Worm (Caenorhabditis elegans) whole organism, late embryonic: Measurements from ENCODE around the gene wapl-1.

Source experiments
- C08G9.2 ChIP-seq: sonication (generic microtip); optimal IDR thresholded peaks from 2 replicates; lab custom pipeline; 2016; ENCODE audit warnings: mild to moderate bottlenecking, missing genetic modification characterization, moderate library complexity, missing compliant biosample characterization
- C38D4.7 ChIP-seq: fragments of 200-800 bp; sonication (Bioruptor generic); optimal IDR thresholded peaks from 2 replicates; lab custom pipeline; 2018; ENCODE audit warnings: mild to moderate bottlenecking, missing genetic modification characterization, moderate library complexity, missing compliant biosample characterization
- Y22D7AL.16 ChIP-seq: sonication (generic microtip); optimal IDR thresholded peaks from 2 replicates; lab custom pipeline; 2016; ENCODE audit warnings: missing genetic modification characterization, missing compliant biosample characterization
- ahr-1 ChIP-seq: sonication (generic microtip); optimal IDR thresholded peaks from 2 replicates; lab custom pipeline; 2016; ENCODE audit warnings: missing genetic modification characterization, missing compliant biosample characterization
- ceh-18 ChIP-seq: sonication (generic microtip); optimal IDR thresholded peaks from 2 replicates; lab custom pipeline; 2016; ENCODE audit warnings: missing genetic modification characterization, missing compliant biosample characterization
- ceh-2 ChIP-seq: sonication (generic microtip); optimal IDR thresholded peaks from 2 replicates; lab custom pipeline; 2016; ENCODE audit warnings: missing genotype, missing genetic modification characterization, missing compliant biosample characterization
- ceh-22 ChIP-seq: sonication (generic microtip); optimal IDR thresholded peaks from 2 replicates; lab custom pipeline; 2017; ENCODE audit warnings: missing biosample characterization, missing genetic modification characterization
- ceh-24 ChIP-seq: sonication (generic microtip); optimal IDR thresholded peaks from 2 replicates; lab custom pipeline; 2016; ENCODE audit warnings: mild to moderate bottlenecking, missing genetic modification characterization, missing compliant biosample characterization
- ceh-30 ChIP-seq: fragments of 150-350 bp; optimal IDR thresholded peaks from 2 replicates; lab custom pipeline; 2014; ENCODE audit warnings: missing biosample characterization, missing genetic modification characterization
- ceh-34 ChIP-seq: sonication (generic microtip); optimal IDR thresholded peaks from 2 replicates; lab custom pipeline; 2016; ENCODE audit warnings: mild to moderate bottlenecking, missing genetic modification characterization, missing compliant biosample characterization
- ceh-45 ChIP-seq: fragments of 200-800 bp; sonication (Bioruptor generic); IDR thresholded peaks from 2 replicates; pipeline ENCODE4 v1.3.6; 2022; ENCODE audit warnings: missing genetic modification reagents, missing genetic modification characterization, missing compliant biosample characterization
- che-1 ChIP-seq: sonication (generic microtip); optimal IDR thresholded peaks from 2 replicates; lab custom pipeline; 2016; ENCODE audit warnings: mild to moderate bottlenecking, missing genetic modification characterization, missing compliant biosample characterization
- elt-2 ChIP-seq: sonication (generic microtip); optimal IDR thresholded peaks from 2 replicates; lab custom pipeline; 2016; ENCODE audit warnings: missing genetic modification reagents, missing genetic modification characterization, missing compliant biosample characterization
- elt-4 ChIP-seq: sonication (generic microtip); optimal IDR thresholded peaks from 2 replicates; lab custom pipeline; 2016; ENCODE audit warnings: missing genetic modification characterization, missing compliant biosample characterization
- ets-4 ChIP-seq: sonication (generic microtip); optimal IDR thresholded peaks from 2 replicates; lab custom pipeline; 2016; ENCODE audit warnings: missing genetic modification characterization, missing compliant biosample characterization
- eyg-1 ChIP-seq: sonication (generic microtip); optimal IDR thresholded peaks from 2 replicates; lab custom pipeline; 2016; ENCODE audit warnings: missing genotype, missing genetic modification characterization, missing compliant biosample characterization
- fax-1 ChIP-seq: sonication (generic microtip); optimal IDR thresholded peaks from 2 replicates; lab custom pipeline; 2016; ENCODE audit warnings: missing genotype, missing genetic modification characterization, missing compliant biosample characterization
- fkh-10 ChIP-seq: fragments of 150-350 bp; optimal IDR thresholded peaks from 2 replicates; lab custom pipeline; 2014; ENCODE audit warnings: missing biosample characterization, missing genetic modification reagents, missing genetic modification characterization
- fkh-6 ChIP-seq: sonication (generic microtip); optimal IDR thresholded peaks from 2 replicates; lab custom pipeline; 2016; ENCODE audit warnings: missing genetic modification characterization, missing compliant biosample characterization
- gmeb-2 ChIP-seq: sonication (generic microtip); optimal IDR thresholded peaks from 2 replicates; lab custom pipeline; 2016; ENCODE audit warnings: missing genetic modification characterization, inconsistent platforms, missing compliant biosample characterization
- hlh-13 ChIP-seq: fragments of 200-800 bp; sonication (Bioruptor generic); optimal IDR thresholded peaks from 2 replicates; lab custom pipeline; 2018; ENCODE audit warnings: mild to moderate bottlenecking, missing genetic modification characterization, missing compliant biosample characterization
- hlh-15 ChIP-seq: sonication (generic microtip); optimal IDR thresholded peaks from 2 replicates; lab custom pipeline; 2016; ENCODE audit warnings: missing genetic modification characterization, missing compliant biosample characterization
- hlh-30 ChIP-seq: sonication (generic microtip); optimal IDR thresholded peaks from 2 replicates; lab custom pipeline; 2017; ENCODE audit warnings: antibody characterized with exemption, missing genetic modification characterization, missing compliant biosample characterization; ENCODE audit not compliant: insufficient read depth
- hlh-6 ChIP-seq: sonication (generic microtip); optimal IDR thresholded peaks from 2 replicates; lab custom pipeline; 2016; ENCODE audit warnings: missing genotype, missing genetic modification characterization, missing compliant biosample characterization
- hlh-8 ChIP-seq: sonication (generic microtip); optimal IDR thresholded peaks from 2 replicates; lab custom pipeline; 2016; ENCODE audit warnings: missing genotype, missing genetic modification characterization, missing compliant biosample characterization
- lin-11 ChIP-seq: fragments of 200-800 bp; sonication (Bioruptor generic); optimal IDR thresholded peaks from 2 replicates; lab custom pipeline; 2018; ENCODE audit warnings: mild to moderate bottlenecking, missing genetic modification characterization, missing compliant biosample characterization
- madf-2 ChIP-seq: sonication (generic microtip); optimal IDR thresholded peaks from 2 replicates; lab custom pipeline; 2017; ENCODE audit warnings: missing genetic modification characterization, missing compliant biosample characterization
- nfya-1 ChIP-seq: sonication (generic microtip); optimal IDR thresholded peaks from 2 replicates; lab custom pipeline; 2017; ENCODE audit warnings: missing genetic modification characterization, mild to moderate bottlenecking, missing compliant biosample characterization, antibody characterized with exemption, moderate library complexity
- nhr-232 ChIP-seq: sonication (generic microtip); optimal IDR thresholded peaks from 2 replicates; lab custom pipeline; 2016; ENCODE audit warnings: missing genetic modification characterization, missing compliant biosample characterization
- npax-4 ChIP-seq: sonication (generic microtip); optimal IDR thresholded peaks from 2 replicates; lab custom pipeline; 2016; ENCODE audit warnings: missing genetic modification characterization, missing compliant biosample characterization
- odd-2 ChIP-seq: sonication (generic microtip); optimal IDR thresholded peaks from 2 replicates; lab custom pipeline; 2017; ENCODE audit warnings: antibody characterized with exemption, mild to moderate bottlenecking, missing genetic modification characterization, missing compliant biosample characterization
- pag-3 ChIP-seq: sonication (generic microtip); optimal IDR thresholded peaks from 2 replicates; lab custom pipeline; 2016; ENCODE audit warnings: missing compliant biosample characterization, missing genetic modification characterization, borderline replicate concordance
- pat-9 ChIP-seq: fragments of 200-800 bp; sonication (Bioruptor generic); optimal IDR thresholded peaks from 2 replicates; lab custom pipeline; 2018; ENCODE audit warnings: mild to moderate bottlenecking, missing genetic modification characterization, moderate library complexity, missing compliant biosample characterization
- pha-2 ChIP-seq: sonication (generic microtip); optimal IDR thresholded peaks from 2 replicates; lab custom pipeline; 2017; ENCODE audit warnings: mild to moderate bottlenecking, missing genetic modification characterization, missing compliant biosample characterization
- pha-4 ChIP-seq: fragments of 150-350 bp; optimal IDR thresholded peaks from 2 replicates; lab custom pipeline; 2018; ENCODE audit warnings: missing biosample characterization, missing genetic modification reagents, missing genetic modification characterization
- pqm-1 ChIP-seq: sonication (generic microtip); optimal IDR thresholded peaks from 2 replicates; lab custom pipeline; 2016; ENCODE audit warnings: missing genetic modification characterization, missing compliant biosample characterization
- rnt-1 ChIP-seq: sonication (generic microtip); optimal IDR thresholded peaks from 2 replicates; lab custom pipeline; 2016; ENCODE audit warnings: missing genetic modification characterization, missing compliant biosample characterization
- sdc-2 ChIP-seq: sonication (generic microtip); optimal IDR thresholded peaks from 2 replicates; lab custom pipeline; 2016; ENCODE audit warnings: missing genotype, missing genetic modification characterization, missing compliant biosample characterization
- sox-2 ChIP-seq: fragments of 200-800 bp; sonication (Bioruptor generic); IDR thresholded peaks from 2 replicates; pipeline ENCODE4 v1.3.6; 2022; ENCODE audit warnings: missing genetic modification reagents, missing genetic modification characterization, missing compliant biosample characterization
- sox-4 ChIP-seq: sonication (generic microtip); optimal IDR thresholded peaks from 2 replicates; lab custom pipeline; 2017; ENCODE audit warnings: mild to moderate bottlenecking, missing genetic modification characterization, inconsistent platforms, missing compliant biosample characterization
- syd-9 ChIP-seq: sonication (generic microtip); optimal IDR thresholded peaks from 2 replicates; lab custom pipeline; 2016; ENCODE audit warnings: mild to moderate bottlenecking, missing genetic modification characterization, moderate library complexity, missing compliant biosample characterization
- tbx-2 ChIP-seq: sonication (generic microtip); optimal IDR thresholded peaks from 2 replicates; lab custom pipeline; 2016; ENCODE audit warnings: missing genetic modification characterization, missing compliant biosample characterization
- tbx-7 ChIP-seq: sonication (generic microtip); optimal IDR thresholded peaks from 2 replicates; lab custom pipeline; 2016; ENCODE audit warnings: missing genotype, missing genetic modification characterization, missing compliant biosample characterization
- ttx-3 ChIP-seq: sonication (generic microtip); optimal IDR thresholded peaks from 2 replicates; lab custom pipeline; 2016; ENCODE audit warnings: missing genetic modification reagents, missing genetic modification characterization, missing compliant biosample characterization
- unc-42 ChIP-seq: sonication (generic microtip); optimal IDR thresholded peaks from 2 replicates; lab custom pipeline; 2016; ENCODE audit warnings: missing genotype, missing genetic modification characterization, missing compliant biosample characterization
- unc-86 ChIP-seq: sonication (generic microtip); optimal IDR thresholded peaks from 2 replicates; lab custom pipeline; 2016; ENCODE audit warnings: missing genetic modification characterization, missing compliant biosample characterization
- zip-5 ChIP-seq: sonication (generic microtip); optimal IDR thresholded peaks from 2 replicates; lab custom pipeline; 2016; ENCODE audit warnings: missing genetic modification characterization, missing compliant biosample characterization

Gene wapl-1

ce11 chrIV:4451576-4451975, 6.0 kb upstream of the wapl-1 start, which contains the start of gene R08C7.1:
Gene R08C7.1 (plus strand): TSS chrIV:4451876.
- TF ChIP-seq zip-5 = no peak
- no peak for TF ChIP-seq hlh-8 (tag; lab: Kevin White, UChicago)

ce11 chrIV:4449843-4450242, 4.3 kb upstream of the wapl-1 start:
- peak; percentile 75 for TF ChIP-seq elt-2 (tag; lab: Kevin White, UChicago)
- no peak for TF ChIP-seq tbx-7 (tag; lab: Kevin White, UChicago)
- TF ChIP-seq nfya-1 (tag; lab: Kevin White, UChicago) = no peak

ce11 chrIV:4449439-4449838, 3.9 kb upstream of the wapl-1 start, which contains the start of gene R08C7.12:
Gene R08C7.12 (plus strand): TSS chrIV:4449739.
- TF ChIP-seq npax-4 (tag; lab: Kevin White, UChicago) (no peak), ceh-22 (tag; lab: Kevin White, UChicago) (no peak), madf-2 (no peak), fkh-10 (no peak), pha-2 (tag; lab: Kevin White, UChicago) (no peak), elt-2 (tag; lab: Kevin White, UChicago) (no peak), pat-9 (tag; lab: Kevin White, UChicago) (no peak), hlh-6 (tag; lab: Kevin White, UChicago) (no peak), hlh-13 (GFP tag; lab: Kevin White, UChicago) (no peak), ahr-1 (tag; lab: Kevin White, UChicago) (no peak), ets-4 (tag; lab: Kevin White, UChicago) (no peak), odd-2 (no peak), fax-1 (tag; lab: Kevin White, UChicago) (no peak), Y22D7AL.16 (tag; lab: Kevin White, UChicago) (no peak)
- TF ChIP-seq, all 69 proteins: peak for 0

ce11 chrIV:4448343-4448742, 2.8 kb upstream of the wapl-1 start:
- TF ChIP-seq elt-4 (tag; lab: Kevin White, UChicago) (no peak), ceh-30 (tag; lab: Kevin White, UChicago) (no peak), ceh-2 (tag; lab: Kevin White, UChicago) (no peak), ceh-24 (tag; lab: Kevin White, UChicago) (no peak), pag-3 (no peak), hlh-30 (peak; percentile 45), lin-11 (tag; lab: Kevin White, UChicago) (no peak), odd-2 (no peak), nhr-232 (tag; lab: Kevin White, UChicago) (no peak), madf-2 (no peak), fkh-6 (tag; lab: Kevin White, UChicago) (no peak), ceh-45 (no peak), sox-2 (peak; percentile 73), rnt-1 (tag; lab: Kevin White, UChicago) (no peak), hlh-15 (tag; lab: Kevin White, UChicago) (no peak), ets-4 (tag; lab: Kevin White, UChicago) (no peak), unc-86 (tag; lab: Kevin White, UChicago) (no peak), pha-4 (tag; lab: Kevin White, UChicago) (no peak), Y22D7AL.16 (tag; lab: Kevin White, UChicago) (no peak), C08G9.2 (tag; lab: Kevin White, UChicago) (no peak), nfya-1 (tag; lab: Kevin White, UChicago) (no peak), pha-2 (tag; lab: Kevin White, UChicago) (no peak), che-1 (tag; lab: Kevin White, UChicago) (no peak), tbx-2 (peak; percentile 13), sdc-2 (no peak), ceh-34 (tag; lab: Kevin White, UChicago) (no peak), gmeb-2 (tag; lab: Kevin White, UChicago) (no peak), sox-4 (tag; lab: Kevin White, UChicago) (no peak), syd-9 (no peak), ceh-18 (tag; lab: Kevin White, UChicago) (no peak), ahr-1 (tag; lab: Kevin White, UChicago) (no peak), pqm-1 (no peak), unc-42 (tag; lab: Kevin White, UChicago) (peak; percentile 10), hlh-13 (GFP tag; lab: Kevin White, UChicago) (no peak), C38D4.7 (GFP tag; lab: Kevin White, UChicago) (no peak), ttx-3 (tag; lab: Kevin White, UChicago) (no peak), eyg-1 (tag; lab: Kevin White, UChicago) (no peak)
